Worm (Caenorhabditis elegans) whole organism, young adult: ENCODE results near the gene C28H8.2.

Source experiments
- B0261.1 ChIP-seq: sonication (generic microtip); optimal IDR thresholded peaks from 2 replicates; lab custom pipeline; 2016; ENCODE audit warnings: mild to moderate bottlenecking, missing genetic modification characterization, moderate library complexity, missing compliant biosample characterization
- F37B4.10 ChIP-seq: fragments of 200-800 bp; sonication (Bioruptor generic); IDR thresholded peaks from 2 replicates; pipeline ENCODE4 v1.3.6; 2022; ENCODE audit warnings: missing genetic modification characterization, missing compliant biosample characterization
- athp-1 ChIP-seq: sonication (generic microtip); optimal IDR thresholded peaks from 2 replicates; lab custom pipeline; 2017; ENCODE audit warnings: mild to moderate bottlenecking, missing genetic modification characterization, missing compliant biosample characterization
- bed-2 ChIP-seq: fragments of 200-800 bp; sonication (Bioruptor generic); IDR thresholded peaks from 2 replicates; pipeline ENCODE4 v1.3.6; 2022; ENCODE audit warnings: missing genetic modification reagents, missing genetic modification characterization, missing compliant biosample characterization
- madf-6 ChIP-seq: fragments of 200-800 bp; sonication (Bioruptor generic); IDR thresholded peaks from 2 replicates; pipeline ENCODE4 v1.3.6; 2022; ENCODE audit warnings: missing genetic modification reagents, missing genetic modification characterization, missing compliant biosample characterization
- pha-4 ChIP-seq: fragments of 150-350 bp; sonication (generic microtip); optimal IDR thresholded peaks from 2 replicates; lab custom pipeline; 2014; ENCODE audit warnings: missing biosample characterization, missing genetic modification reagents, missing genetic modification characterization
- repo-1 ChIP-seq: sonication (generic microtip); optimal IDR thresholded peaks from 2 replicates; lab custom pipeline; 2017; ENCODE audit warnings: mild to moderate bottlenecking, missing genetic modification characterization, missing compliant biosample characterization
- unc-130 ChIP-seq: sonication (generic microtip); optimal IDR thresholded peaks from 2 replicates; lab custom pipeline; 2016; ENCODE audit warnings: missing genetic modification reagents, missing genetic modification characterization, missing compliant biosample characterization
- unc-62 ChIP-seq: fragments of 150-350 bp; optimal IDR thresholded peaks from 2 replicates; lab custom pipeline; 2014; ENCODE audit warnings: missing biosample characterization, missing genetic modification reagents, missing genetic modification characterization
- ztf-3 ChIP-seq: fragments of 200-800 bp; sonication (Bioruptor generic); optimal IDR thresholded peaks from 2 replicates; lab custom pipeline; 2018; ENCODE audit warnings: mild to moderate bottlenecking, missing genetic modification characterization, missing compliant biosample characterization

DNA sequence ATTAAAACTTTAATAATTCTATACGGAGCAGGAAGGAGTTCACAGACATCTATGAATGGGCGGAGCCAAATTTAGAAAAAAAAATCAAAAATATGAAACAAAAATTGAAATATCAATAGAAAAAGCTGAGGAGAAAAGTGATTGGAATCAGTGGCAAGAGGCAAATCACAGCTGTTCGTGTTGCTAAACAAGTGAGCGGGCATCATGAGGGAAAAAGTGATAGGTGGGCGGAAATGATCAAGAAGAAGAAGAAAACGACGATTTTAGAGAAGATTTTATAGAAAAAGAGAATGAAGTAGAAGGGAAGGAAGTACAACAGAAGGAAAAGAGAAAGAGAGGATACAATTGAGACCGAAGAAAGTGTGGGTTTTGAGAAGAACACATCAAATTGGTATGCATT, 21.5 kb upstream of the C28H8.2 start:
- TF ChIP-seq B0261.1 (tag; lab: Kevin White, UChicago): no peak
- no peak for TF ChIP-seq madf-6
- no peak for TF ChIP-seq athp-1
- TF ChIP-seq unc-130: no peak
- TF ChIP-seq repo-1 (tag; lab: Kevin White, UChicago): no peak
- no peak for TF ChIP-seq bed-2
- no peak for TF ChIP-seq unc-62 (GFP tag; lab: Kevin White, UChicago)
- TF ChIP-seq pha-4 (tag; lab: Kevin White, UChicago): no peak
- TF ChIP-seq F37B4.10 (GFP tag; lab: Robert Waterston, UW): no peak
- TF ChIP-seq ztf-3: no peak
